Worm (Caenorhabditis elegans): Measurements from ENCODE around the gene F10D7.10.

F10D7.10 gene

DNA sequence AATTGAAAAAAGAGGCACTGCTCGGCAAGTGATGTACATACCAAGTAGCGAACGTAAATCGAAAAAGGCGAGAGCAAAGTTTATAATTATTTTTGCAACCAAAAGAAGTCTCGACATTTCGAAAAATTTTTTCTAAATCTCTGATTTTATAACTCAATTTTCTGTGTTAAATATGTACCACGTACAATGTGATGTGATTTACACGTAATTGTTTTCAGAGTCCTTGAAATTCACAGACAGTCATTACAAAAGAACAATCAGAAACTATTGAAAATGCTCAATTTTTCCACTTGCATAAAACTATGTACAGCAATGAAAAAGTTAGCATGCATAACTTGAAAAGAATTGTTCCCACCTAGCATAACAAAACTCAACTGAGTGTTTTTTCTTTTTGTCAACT, 23.5 kb upstream of the F10D7.10 start (continued):
- TF ChIP-seq snu-23 (GFP tag; optimal IDR thresholded peaks at IDR 0.05) (no peak), nhr-76 (tag; optimal IDR thresholded peaks at IDR 0.05) (no peak)

ce11 chrX:17401264-17401663, 21.7 kb upstream of the F10D7.10 start, which contains the start of gene F11C7.6:
Gene F11C7.6, plus strand, starts transcription at chrX:17401564.
- TF ChIP-seq nhr-12 (tag; optimal IDR thresholded peaks at IDR 0.05) = no peak
- no peak for TF ChIP-seq alr-1 (tag; optimal IDR thresholded peaks at IDR 0.05; ENCODE audit: borderline replicate concordance)
- TF ChIP-seq C04F5.9 (tag; optimal IDR thresholded peaks at IDR 0.05) = no peak
- no peak for TF ChIP-seq nhr-90 (tag; optimal IDR thresholded peaks at IDR 0.05; ENCODE audit: poor library complexity)
- TF ChIP-seq aly-2 (tag; optimal IDR thresholded peaks at IDR 0.05) = no peak
- no peak for TF ChIP-seq dpl-1 (GFP tag; optimal IDR thresholded peaks at IDR 0.05)
- no peak for TF ChIP-seq dsc-1 (tag; optimal IDR thresholded peaks at IDR 0.05)
- TF ChIP-seq zag-1 (tag; optimal IDR thresholded peaks at IDR 0.05) = no peak
- TF ChIP-seq grh-1 (GFP tag; IDR thresholded peaks at IDR 0.05) = no peak
- no peak for TF ChIP-seq efl-1 (optimal IDR thresholded peaks at IDR 0.05)
- TF ChIP-seq efl-1 (GFP tag; optimal IDR thresholded peaks at IDR 0.05 in 1 of 2) = no peak

DNA sequence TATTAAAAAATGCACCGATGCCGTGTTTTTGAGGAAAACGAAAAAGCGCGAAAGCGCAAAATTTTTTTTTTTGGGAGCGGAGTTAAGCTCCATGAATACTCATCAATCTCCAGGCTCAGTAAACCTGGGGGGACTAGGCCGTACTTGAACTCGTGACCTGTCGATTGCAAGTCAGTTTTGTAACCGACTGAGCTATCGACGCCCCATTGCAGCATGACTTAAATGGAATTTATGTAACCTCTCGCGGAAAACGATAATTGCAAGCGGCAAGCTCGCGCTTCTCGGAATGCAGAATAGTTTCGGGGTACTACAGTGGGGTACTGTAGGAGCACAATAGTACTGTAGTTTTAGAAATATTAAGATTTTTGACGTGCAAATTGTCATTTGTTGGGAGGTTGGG, 20.9 kb upstream of the F10D7.10 start:
- TF ChIP-seq elt-3 (tag; optimal IDR thresholded peaks at IDR 0.05) (no peak), lin-35 (GFP tag; optimal IDR thresholded peaks at IDR 0.05) (no peak), isw-1 (GFP tag; IDR thresholded peaks at IDR 0.05) (no peak), sox-4 (tag; optimal IDR thresholded peaks at IDR 0.05) (no peak), ceh-63 (GFP tag; optimal IDR thresholded peaks at IDR 0.05) (no peak), skn-1 (tag; optimal IDR thresholded peaks at IDR 0.05) (no peak), vab-15 (tag; optimal IDR thresholded peaks at IDR 0.05) (no peak), unc-98 (GFP tag; IDR thresholded peaks at IDR 0.05) (no peak), nhr-84 (tag; optimal IDR thresholded peaks at IDR 0.05) (no peak), nhr-19 (GFP tag; conservative IDR thresholded peaks at IDR 0.05) (no peak), unc-30 (tag; optimal IDR thresholded peaks at IDR 0.05) (no peak), ets-5 (GFP tag; IDR thresholded peaks at IDR 0.05) (no peak), unc-62 (GFP tag; optimal IDR thresholded peaks at IDR 0.05) (no peak), ceh-90 (tag; optimal IDR thresholded peaks at IDR 0.05) (no peak)

- TF ChIP-seq efl-1 (optimal IDR thresholded peaks at IDR 0.05) = no peak
- TF ChIP-seq efl-1 (GFP tag; optimal IDR thresholded peaks at IDR 0.05 in 1 of 2) = no peak
- no peak for TF ChIP-seq unc-130 (tag; optimal IDR thresholded peaks at IDR 0.05)
- no peak for TF ChIP-seq pax-3 (tag; optimal IDR thresholded peaks at IDR 0.05)
- no peak for TF ChIP-seq F16B12.6 (tag; optimal IDR thresholded peaks at IDR 0.05)
- TF ChIP-seq nhr-71 (tag; optimal IDR thresholded peaks at IDR 0.05) = no peak
- TF ChIP-seq sox-4 (tag; optimal IDR thresholded peaks at IDR 0.05) = no peak
- no peak for TF ChIP-seq zip-4 (GFP tag; optimal IDR thresholded peaks at IDR 0.05)
- TF ChIP-seq nhr-11 (tag; optimal IDR thresholded peaks at IDR 0.05) = no peak
- TF ChIP-seq ceh-88 (GFP tag; IDR thresholded peaks at IDR 0.05) = no peak
- no peak for TF ChIP-seq ceh-63 (GFP tag; optimal IDR thresholded peaks at IDR 0.05)
- TF ChIP-seq ets-5 (GFP tag; IDR thresholded peaks at IDR 0.05) = no peak
- no peak for TF ChIP-seq nhr-76 (tag; optimal IDR thresholded peaks at IDR 0.05)
- TF ChIP-seq unc-30 (tag; optimal IDR thresholded peaks at IDR 0.05) = no peak
- no peak for TF ChIP-seq blmp-1 (tag; optimal IDR thresholded peaks at IDR 0.05)
- no peak for TF ChIP-seq lir-3 (tag; optimal IDR thresholded peaks at IDR 0.05; ENCODE audit: poor library complexity)
- no peak for TF ChIP-seq lin-14 (GFP tag; optimal IDR thresholded peaks at IDR 0.05)
- no peak for TF ChIP-seq dpl-1 (GFP tag; optimal IDR thresholded peaks at IDR 0.05)
- TF ChIP-seq sptf-1 (tag; optimal IDR thresholded peaks at IDR 0.05) = no peak
Observed at ce11 chrX:17398293-17398692, 18.7 kb upstream of the F10D7.10 start, which contains the start of gene F11C7.7. Gene F11C7.7, plus strand, starts transcription at chrX:17398593.

Measured in whole organism, L1 larva.